Fruit fly (Drosophila melanogaster) whole organism, embryonic: ENCODE results near the gene Clamp.
A peak's percentile ranks its signal among the peaks of the same experiment; 100 is the strongest.

Experiments
- Awh ChIP-seq: fragments of 200-800 bp; sonication (Bioruptor generic); IDR thresholded peaks from 2 replicates; pipeline ENCODE4, ENCODE4 v1.3.6; 2022; ENCODE audit warnings: missing biosample characterization, missing genetic modification characterization
- CG10431 ChIP-seq: fragments of 200-800 bp; sonication (Bioruptor generic); optimal IDR thresholded peaks from 3 replicates; lab custom pipeline; 2018; ENCODE audit warnings: missing biosample characterization, mild to moderate bottlenecking, missing genetic modification characterization
- CG11504 ChIP-seq: fragments of 200-800 bp; sonication (Bioruptor generic); optimal IDR thresholded peaks from 3 replicates; lab custom pipeline; 2019; ENCODE audit warnings: missing biosample characterization, mild to moderate bottlenecking, missing genetic modification characterization, moderate library complexity
- CG12236 ChIP-seq: fragments of 200-800 bp; sonication (Bioruptor generic); optimal IDR thresholded peaks from 2 replicates; lab custom pipeline; 2016; ENCODE audit warnings: missing biosample characterization, missing genetic modification characterization
- CG13296 ChIP-seq: fragments of 200-800 bp; sonication (Bioruptor generic); optimal IDR thresholded peaks from 3 replicates; lab custom pipeline; 2018; ENCODE audit warnings: missing biosample characterization, mild to moderate bottlenecking, missing genetic modification characterization
- CG13624 ChIP-seq: fragments of 200-800 bp; sonication (Bioruptor generic); optimal IDR thresholded peaks from 2 replicates; lab custom pipeline; 2016; ENCODE audit warnings: missing biosample characterization, missing genetic modification characterization
- CG1529 ChIP-seq: fragments of 200-800 bp; sonication (Bioruptor generic); optimal IDR thresholded peaks from 3 replicates; lab custom pipeline; 2018; ENCODE audit warnings: missing biosample characterization, missing genetic modification characterization
- CG17568 ChIP-seq: fragments of 200-800 bp; sonication (Bioruptor generic); optimal IDR thresholded peaks from 2 replicates; lab custom pipeline; 2018; ENCODE audit warnings: missing biosample characterization, mild to moderate bottlenecking, missing genetic modification characterization, moderate library complexity
- CG18262 ChIP-seq: fragments of 200-800 bp; optimal IDR thresholded peaks from 3 replicates; lab custom pipeline; 2019; ENCODE audit warnings: missing biosample characterization, mild to moderate bottlenecking, missing genetic modification characterization, moderate library complexity
- CG1832 ChIP-seq: fragments of 200-800 bp; sonication (Bioruptor generic); optimal IDR thresholded peaks from 2 replicates; lab custom pipeline; 2017; ENCODE audit warnings: missing biosample characterization, mild to moderate bottlenecking, missing genetic modification characterization, inconsistent platforms
- CG18599 ChIP-seq: fragments of 200-800 bp; sonication (Bioruptor generic); optimal IDR thresholded peaks from 3 replicates; lab custom pipeline; 2017; ENCODE audit warnings: missing biosample characterization, missing genetic modification characterization, mild to moderate bottlenecking, moderate library complexity, missing genetic modification reagents
- CG2678 ChIP-seq: fragments of 200-800 bp; sonication (Bioruptor generic); optimal IDR thresholded peaks from 3 replicates; lab custom pipeline; 2019; ENCODE audit warnings: missing biosample characterization, mild to moderate bottlenecking, missing genetic modification characterization, moderate library complexity
- CG2712 ChIP-seq: fragments of 200-800 bp; optimal IDR thresholded peaks from 3 replicates; lab custom pipeline; 2019; ENCODE audit warnings: missing biosample characterization, mild to moderate bottlenecking, missing genetic modification characterization, moderate library complexity
- CG30020 ChIP-seq: fragments of 200-800 bp; optimal IDR thresholded peaks from 2 replicates; lab custom pipeline; 2019; ENCODE audit warnings: missing biosample characterization, mild to moderate bottlenecking, missing genetic modification characterization, moderate library complexity
- CG3065 ChIP-seq: fragments of 200-800 bp; sonication (Bioruptor generic); optimal IDR thresholded peaks from 2 replicates; lab custom pipeline; 2016; ENCODE audit warnings: missing biosample characterization, missing genetic modification characterization
- CG3163 ChIP-seq: fragments of 200-800 bp; sonication (Bioruptor generic); optimal IDR thresholded peaks from 3 replicates; lab custom pipeline; 2016; ENCODE audit warnings: missing biosample characterization, missing genetic modification characterization
- CG6272 ChIP-seq: fragments of 200-800 bp; sonication (Bioruptor generic); IDR thresholded peaks from 2 replicates; pipeline ENCODE4 v1.3.6; 2022; ENCODE audit warnings: missing biosample characterization, missing genetic modification characterization
- CG9727 ChIP-seq: fragments of 200-800 bp; sonication (Bioruptor generic); optimal IDR thresholded peaks from 3 replicates; lab custom pipeline; 2017; ENCODE audit warnings: missing biosample characterization, mild to moderate bottlenecking, missing genetic modification characterization
- D ChIP-seq, 2 experiments: fragments of 200-800 bp in 1 of 2; fragments of >200 bp in 1 of 2; sonication (Bioruptor generic) in 1 of 2; optimal IDR thresholded peaks; 2 replicates in 1 of 2; 3 replicates in 1 of 2; lab custom pipeline; 2017; ENCODE audit warnings: mild to moderate bottlenecking in 1 of 2, missing biosample characterization in 1 of 2, missing genetic modification characterization in 1 of 2, missing genetic modification reagents in 1 of 2
- Dip3 ChIP-seq: fragments of 200-800 bp; sonication (Bioruptor generic); optimal IDR thresholded peaks from 3 replicates; lab custom pipeline; 2016; ENCODE audit warnings: missing biosample characterization, missing genetic modification characterization
- Fer1 ChIP-seq: fragments of 200-800 bp; sonication (Bioruptor generic); optimal IDR thresholded peaks from 2 replicates; lab custom pipeline; 2017; ENCODE audit warnings: missing biosample characterization, mild to moderate bottlenecking, missing genetic modification characterization
- Fer3 ChIP-seq: fragments of 200-800 bp; sonication (Bioruptor generic); optimal IDR thresholded peaks from 2 replicates; lab custom pipeline; 2018; ENCODE audit warnings: missing biosample characterization, mild to moderate bottlenecking, missing genetic modification characterization, moderate library complexity
- HHEX ChIP-seq: fragments of 200-800 bp; sonication (Bioruptor generic); optimal IDR thresholded peaks from 3 replicates; lab custom pipeline; 2017; ENCODE audit warnings: missing biosample characterization, mild to moderate bottlenecking, missing genetic modification characterization, missing genetic modification reagents
- Pdp1 ChIP-seq, 2 experiments: fragments of 200-800 bp; sonication (Bioruptor generic); optimal IDR thresholded peaks; 3 replicates each; lab custom pipeline; 2016; ENCODE audit warnings: missing biosample characterization in 2 of 2, missing genetic modification characterization in 2 of 2, mild to moderate bottlenecking in 1 of 2, moderate library complexity in 1 of 2
- Sry-β ChIP-seq: fragments of 200-800 bp; sonication (Bioruptor generic); optimal IDR thresholded peaks from 2 replicates; lab custom pipeline; 2018; ENCODE audit warnings: missing biosample characterization, mild to moderate bottlenecking, missing genetic modification characterization, moderate library complexity
- Ssrp ChIP-seq: fragments of 200-800 bp; sonication (Bioruptor generic); optimal IDR thresholded peaks from 2 replicates; lab custom pipeline; 2018; ENCODE audit warnings: missing biosample characterization, mild to moderate bottlenecking, missing genetic modification characterization, moderate library complexity
- ash1 ChIP-seq: fragments of 200-800 bp; sonication (Bioruptor generic); optimal IDR thresholded peaks from 2 replicates; lab custom pipeline; 2018; ENCODE audit warnings: missing biosample characterization, mild to moderate bottlenecking, missing genetic modification characterization
- bigmax ChIP-seq: fragments of 200-800 bp; sonication (Bioruptor generic); optimal IDR thresholded peaks from 2 replicates; lab custom pipeline; 2018; ENCODE audit warnings: missing biosample characterization, mild to moderate bottlenecking, missing genetic modification characterization
- cg ChIP-seq: fragments of 200-800 bp; sonication (Bioruptor generic); optimal IDR thresholded peaks from 3 replicates; lab custom pipeline; 2019; ENCODE audit warnings: missing biosample characterization, mild to moderate bottlenecking, missing genetic modification characterization, moderate library complexity
- chinmo ChIP-seq: fragments of 200-800 bp; sonication (Bioruptor generic); IDR thresholded peaks from 4 replicates; pipeline ENCODE4 v1.3.6; 2022; ENCODE audit warnings: missing biosample characterization, missing genetic modification characterization; ENCODE audit not compliant: partially characterized antibody
- corto ChIP-seq: fragments of 200-800 bp; sonication (Bioruptor generic); optimal IDR thresholded peaks from 2 replicates; lab custom pipeline; 2016; ENCODE audit warnings: missing biosample characterization, mild to moderate bottlenecking, missing genetic modification characterization, moderate library complexity
- croc ChIP-seq: fragments of 200-800 bp; sonication (Bioruptor generic); conservative IDR thresholded peaks from 3 replicates; pipeline ENCODE4 v1.3.6; 2022; ENCODE audit warnings: missing biosample characterization, missing genetic modification characterization
- da ChIP-seq: fragments of 200-800 bp; sonication (Bioruptor generic); optimal IDR thresholded peaks from 2 replicates; lab custom pipeline; 2016; ENCODE audit warnings: missing biosample characterization, missing genetic modification characterization
- esg ChIP-seq: fragments of 200-800 bp; sonication (Bioruptor generic); conservative IDR thresholded peaks from 2 replicates; pipeline ENCODE4 v1.3.6; 2022; ENCODE audit warnings: missing biosample characterization, missing genetic modification characterization
- exex ChIP-seq: fragments of 200-800 bp; sonication (Bioruptor generic); optimal IDR thresholded peaks from 4 replicates; lab custom pipeline; 2018; ENCODE audit warnings: missing biosample characterization, mild to moderate bottlenecking, missing genetic modification characterization, moderate library complexity
- gce ChIP-seq: fragments of 200-800 bp; sonication (Bioruptor generic); IDR thresholded peaks from 3 replicates; pipeline ENCODE4 v1.3.6; 2022; ENCODE audit warnings: missing biosample characterization, missing genetic modification characterization
- grau ChIP-seq: fragments of 200-800 bp; optimal IDR thresholded peaks from 3 replicates; lab custom pipeline; 2019; ENCODE audit warnings: missing biosample characterization, mild to moderate bottlenecking, missing genetic modification characterization, moderate library complexity
- nerfin-1 ChIP-seq: fragments of 200-800 bp; sonication (Bioruptor generic); optimal IDR thresholded peaks from 3 replicates; lab custom pipeline; 2019; ENCODE audit warnings: missing biosample characterization, mild to moderate bottlenecking, missing genetic modification characterization, moderate library complexity
- nom ChIP-seq: fragments of 200-800 bp; sonication (Bioruptor generic); optimal IDR thresholded peaks from 2 replicates; lab custom pipeline; 2017; ENCODE audit warnings: missing biosample characterization, missing genetic modification characterization, mild to moderate bottlenecking, moderate library complexity, missing genetic modification reagents
- onecut ChIP-seq: fragments of 200-800 bp; sonication (Bioruptor generic); IDR thresholded peaks from 2 replicates; pipeline ENCODE4 v1.3.6; 2022; ENCODE audit warnings: missing biosample characterization, missing genetic modification characterization
- pan ChIP-seq, 4 experiments: fragments of >200 bp in 3 of 4; fragments of 200-800 bp in 1 of 4; sonication (Bioruptor generic) in 1 of 4; optimal IDR thresholded peaks in 3 of 4; IDR thresholded peaks in 1 of 4; 2 replicates each; pipeline versions ENCODE4 v1.3.6 to Lab custom; 2017 to 2022; ENCODE audit warnings: missing biosample characterization in 2 of 4, missing genetic modification characterization in 2 of 4, mixed read lengths in 1 of 4
- pros ChIP-seq: fragments of 200-800 bp; sonication (Bioruptor generic); optimal IDR thresholded peaks from 3 replicates; lab custom pipeline; 2019; ENCODE audit warnings: missing biosample characterization, mild to moderate bottlenecking, missing genetic modification characterization, moderate library complexity
- ranshi ChIP-seq: fragments of 200-800 bp; sonication (Bioruptor generic); IDR thresholded peaks from 2 replicates; pipeline ENCODE4 v1.3.6; 2022; ENCODE audit warnings: missing biosample characterization, missing genetic modification characterization
- sd ChIP-seq: fragments of 200-800 bp; sonication (Bioruptor generic); optimal IDR thresholded peaks from 3 replicates; lab custom pipeline; 2018; ENCODE audit warnings: missing biosample characterization, mild to moderate bottlenecking, missing genetic modification characterization, moderate library complexity
- stc ChIP-seq: fragments of 200-800 bp; sonication (Bioruptor generic); IDR thresholded peaks from 2 replicates; pipeline ENCODE4 v1.3.6; 2022; ENCODE audit warnings: missing biosample characterization, missing genetic modification characterization
- tna ChIP-seq: fragments of 200-800 bp; sonication (Bioruptor generic); IDR thresholded peaks from 2 replicates; pipeline ENCODE4 v1.3.6; 2022; ENCODE audit warnings: missing biosample characterization, missing genetic modification characterization; ENCODE audit not compliant: partially characterized antibody
- toy ChIP-seq: fragments of 200-800 bp; sonication (Bioruptor generic); IDR thresholded peaks from 2 replicates; pipeline ENCODE4 v1.3.6; 2022; ENCODE audit warnings: missing biosample characterization, missing genetic modification characterization
- tx ChIP-seq: fragments of 200-800 bp; sonication (Bioruptor generic); optimal IDR thresholded peaks from 2 replicates; lab custom pipeline; 2016; ENCODE audit warnings: missing biosample characterization, missing genetic modification characterization

The Clamp gene

DNA sequence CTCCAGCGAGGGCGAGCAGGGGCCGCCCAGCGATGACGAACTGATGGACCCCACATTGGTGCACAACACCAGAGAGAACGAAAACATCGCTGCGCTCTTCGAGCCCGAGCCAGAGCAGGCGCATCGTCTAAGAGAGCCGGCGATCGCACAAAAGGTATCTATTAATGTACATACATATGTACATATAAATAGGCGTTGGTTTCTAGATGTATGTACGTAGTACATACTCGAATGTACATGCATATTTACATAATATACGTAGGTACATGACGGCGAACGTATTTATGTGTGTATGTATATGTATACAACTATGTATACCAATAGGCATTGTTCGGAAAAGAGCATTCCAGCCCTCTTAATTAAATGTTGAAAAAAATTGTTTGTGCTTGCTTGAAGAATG, 24.8 kb downstream of the Clamp start (continued):
- TF ChIP-seq exex (tag; lab: Kevin White, UChicago), result peak; percentile 48
- no peak for TF ChIP-seq CG6272 (GFP tag; lab: Robert Waterston, UW)
- TF ChIP-seq pros, result peak; percentile 25
- peak; percentile 25 for TF ChIP-seq ash1 (GFP tag; lab: Kevin White, UChicago)
- peak; percentile 43; the same call in 1 of the 2 replicates for TF ChIP-seq onecut
- peak; percentile 56 for TF ChIP-seq cg (GFP tag; lab: Kevin White, UChicago)
- peak; percentile 33; the same call in 1 of the 2 replicates for TF ChIP-seq stc (GFP tag; lab: Robert Waterston, UW)
- TF ChIP-seq CG12236 (GFP tag; lab: Kevin White, UChicago), result no peak
- TF ChIP-seq croc, result no peak
- TF ChIP-seq Awh, result peak; percentile 60; the same call in 1 of the 2 replicates
- no peak for TF ChIP-seq CG1832 (GFP tag; lab: Kevin White, UChicago)
- 0 out of 4 replicates have a peak, but pooled peaks have one; percentile 32 for TF ChIP-seq chinmo (GFP tag; lab: Robert Waterston, UW)
- TF ChIP-seq tna (GFP tag; lab: Robert Waterston, UW), result no peak
- peak; percentile 63; the same call in 1 of the 3 replicates for TF ChIP-seq gce (GFP tag; lab: Robert Waterston, UW)
- no peak for TF ChIP-seq nom (GFP tag; lab: Kevin White, UChicago)
- TF ChIP-seq Fer1 (GFP tag; lab: Kevin White, UChicago), result peak; percentile 80
- TF ChIP-seq CG18262 (tag; lab: Kevin White, UChicago), result peak; percentile 41
- peak; percentile 70 for TF ChIP-seq CG18599 (GFP tag; lab: Kevin White, UChicago)
- no peak for TF ChIP-seq tx (GFP tag; lab: Kevin White, UChicago)
- TF ChIP-seq CG13624 (GFP tag; lab: Kevin White, UChicago), result no peak
- no peak for TF ChIP-seq D (optimal IDR thresholded peaks at IDR 0.05; lab: Kevin White, UChicago)
- peak; percentile 11 for TF ChIP-seq D (GFP tag; optimal IDR thresholded peaks at IDR 0.05; lab: Kevin White, UChicago)
- no peak for TF ChIP-seq da (GFP tag; lab: Kevin White, UChicago)
- TF ChIP-seq nerfin-1 (tag; lab: Kevin White, UChicago), result peak; percentile 64
- TF ChIP-seq CG13296 (GFP tag; lab: Kevin White, UChicago), result peak; percentile 85
- peak; percentile 15 for TF ChIP-seq bigmax (GFP tag; lab: Kevin White, UChicago)
- peak; percentile 14 for TF ChIP-seq Sry-β (GFP tag; lab: Kevin White, UChicago)
- no peak for TF ChIP-seq grau (tag; lab: Kevin White, UChicago)
- TF ChIP-seq ranshi, result no peak; the same call in 1 of the 2 replicates
- TF ChIP-seq CG30020 (tag; lab: Kevin White, UChicago), result peak; percentile 28
- peak; percentile 17 for TF ChIP-seq CG2712 (tag; lab: Kevin White, UChicago)
- peak; percentile 53; the same call in 1 of the 2 replicates for TF ChIP-seq toy (GFP tag; lab: Robert Waterston, UW)
- TF ChIP-seq CG10431 (GFP tag; lab: Kevin White, UChicago), result no peak
- TF ChIP-seq Pdp1 (GFP tag; optimal IDR thresholded peaks at IDR 0.05; lab: Kevin White, UChicago), result peak in 1 of 2 experiments; percentile 35
- TF ChIP-seq HHEX (GFP tag; lab: Kevin White, UChicago), result peak; percentile 75
- no peak for TF ChIP-seq CG9727
- TF ChIP-seq CG11504 (tag; lab: Kevin White, UChicago), result peak; percentile 29
- TF ChIP-seq Fer3 (tag; lab: Kevin White, UChicago), result peak; percentile 65
- no peak for TF ChIP-seq Dip3 (GFP tag; lab: Kevin White, UChicago)
- TF ChIP-seq CG3065, result no peak
- TF ChIP-seq Ssrp (tag; lab: Kevin White, UChicago), result no peak
- TF ChIP-seq CG17568 (GFP tag; lab: Kevin White, UChicago), result no peak
- peak; percentile 78 for TF ChIP-seq CG2678 (tag; lab: Kevin White, UChicago)
- TF ChIP-seq corto (GFP tag; lab: Kevin White, UChicago), result no peak
- TF ChIP-seq CG3163 (GFP tag; lab: Kevin White, UChicago), result peak; percentile 82
- peak; percentile 70 for TF ChIP-seq sd (tag; lab: Kevin White, UChicago)
- TF ChIP-seq CG1529 (GFP tag; lab: Kevin White, UChicago), result no peak
- no peak for TF ChIP-seq pan (optimal IDR thresholded peaks at IDR 0.05; lab: Kevin White, UChicago)
- peak in 1 of 2 experiments; percentile 28 for TF ChIP-seq pan (GFP tag; optimal IDR thresholded peaks at IDR 0.05 in 1 of 2, IDR thresholded peaks at IDR 0.05 in 1 of 2)
- no peak for TF ChIP-seq esg (GFP tag; lab: Robert Waterston, UW)
